Fruit fly (Drosophila melanogaster): ENCODE measurements around the gene CG3285.

CG3285 gene

DNA sequence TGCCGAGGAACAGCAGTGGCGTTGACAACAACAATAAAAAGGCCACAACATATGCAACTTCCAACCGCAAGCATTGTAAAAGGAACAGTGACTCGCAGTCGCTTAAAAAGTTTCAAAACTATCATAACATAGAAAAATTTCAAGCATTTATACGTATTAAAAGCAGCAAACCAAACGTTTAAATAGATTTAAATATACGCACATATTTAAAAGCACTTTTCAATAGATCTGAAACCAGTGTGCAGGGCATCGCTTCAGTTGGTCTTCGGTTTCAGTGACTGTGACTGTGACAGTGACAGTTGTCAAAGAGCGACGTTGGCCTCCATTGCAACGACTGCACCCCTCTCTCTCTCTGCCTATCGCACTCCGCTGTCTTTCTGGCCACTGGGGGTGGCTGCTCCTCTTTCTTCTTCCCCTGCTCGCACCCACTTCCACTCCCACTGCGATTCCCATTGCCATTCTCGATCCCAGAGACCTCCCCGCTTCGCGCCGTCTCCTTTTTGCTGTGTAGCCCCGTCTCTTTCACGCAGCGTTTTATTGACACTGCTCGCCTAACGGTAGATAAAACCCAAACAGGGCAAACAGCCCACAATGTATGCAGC is 17.5 kb downstream of the CG3285 start (continued):
- TF ChIP-seq CG17186 (GFP tag; optimal IDR thresholded peaks at IDR 0.05) = peak; percentile 80
- TF ChIP-seq CG8765 (GFP tag; IDR thresholded peaks at IDR 0.05) = no peak; the same call in 1 of the 2 replicates
- no peak for TF ChIP-seq CG7745 (tag; optimal IDR thresholded peaks at IDR 0.05)
- TF ChIP-seq CG3726 (GFP tag; IDR thresholded peaks at IDR 0.05) = peak; percentile 91
- peak; percentile 87 for TF ChIP-seq chm (GFP tag; IDR thresholded peaks at IDR 0.05)
- TF ChIP-seq bbx (GFP tag; IDR thresholded peaks at IDR 0.05; ENCODE audit: partially characterized antibody) = 0 out of 2 replicates have a peak, but pooled peaks have one; percentile 32
- TF ChIP-seq CoRest (tag; optimal IDR thresholded peaks at IDR 0.05) = peak; percentile 59
- peak; percentile 10 for TF ChIP-seq CG18011 (GFP tag; optimal IDR thresholded peaks at IDR 0.05)
- no peak for TF ChIP-seq Ravus (GFP tag; IDR thresholded peaks at IDR 0.05)
- peak; percentile 49; the same call in 1 of the 3 replicates for TF ChIP-seq so (GFP tag; IDR thresholded peaks at IDR 0.05)
- TF ChIP-seq CTCF (GFP tag; optimal IDR thresholded peaks at IDR 0.05) = peak; percentile 46
- peak; percentile 62 for TF ChIP-seq Antp (GFP tag; optimal IDR thresholded peaks at IDR 0.05)
- peak; percentile 83 for TF ChIP-seq CG17361 (GFP tag; IDR thresholded peaks at IDR 0.05)
- TF ChIP-seq CG14014 (GFP tag; IDR thresholded peaks at IDR 0.05) = peak; percentile 73; the same call in 1 of the 2 replicates
- no peak for TF ChIP-seq Adf1 (GFP tag; IDR thresholded peaks at IDR 0.05)
- TF ChIP-seq Nf-YC (tag; optimal IDR thresholded peaks at IDR 0.05) = no peak
- no peak for TF ChIP-seq pho (GFP tag; optimal IDR thresholded peaks at IDR 0.05)
- no peak for TF ChIP-seq CG30020 (tag; optimal IDR thresholded peaks at IDR 0.05)
- TF ChIP-seq Asciz (GFP tag; optimal IDR thresholded peaks at IDR 0.05) = peak; percentile 92
- TF ChIP-seq C15 (GFP tag; IDR thresholded peaks at IDR 0.05) = peak; percentile 57; the same call in 1 of the 3 replicates
- no peak for TF ChIP-seq wek (GFP tag; optimal IDR thresholded peaks at IDR 0.05)
- TF ChIP-seq wdn (GFP tag; IDR thresholded peaks at IDR 0.05) = peak; percentile 47; the same call in 1 of the 2 replicates
- TF ChIP-seq Opbp (GFP tag; IDR thresholded peaks at IDR 0.05; ENCODE audit: partially characterized antibody) = no peak
- TF ChIP-seq Sin3A (optimal IDR thresholded peaks at IDR 0.05) = no peak
- no peak for TF ChIP-seq chinmo (GFP tag; IDR thresholded peaks at IDR 0.05; ENCODE audit: partially characterized antibody)
- TF ChIP-seq Hr78 (GFP tag; optimal IDR thresholded peaks at IDR 0.05) = no peak
- peak; percentile 23; the same call in 1 of the 2 replicates for TF ChIP-seq klu (GFP tag; IDR thresholded peaks at IDR 0.05)
- TF ChIP-seq CG16813 (GFP tag; IDR thresholded peaks at IDR 0.05; ENCODE audit: partially characterized antibody) = no peak
- TF ChIP-seq CG2199 (GFP tag; IDR thresholded peaks at IDR 0.05) = peak; percentile 79; the same call in 2 of the 3 replicates
- no peak for TF ChIP-seq CG4328 (GFP tag; optimal IDR thresholded peaks at IDR 0.05)
- no peak for TF ChIP-seq CG15073 (GFP tag; optimal IDR thresholded peaks at IDR 0.05)
- no peak for TF ChIP-seq Dfd (GFP tag; optimal IDR thresholded peaks at IDR 0.05)
- TF ChIP-seq CG2889 (GFP tag; IDR thresholded peaks at IDR 0.05) = peak; percentile 72; the same call in 1 of the 3 replicates
- no peak for TF ChIP-seq psq (GFP tag; optimal IDR thresholded peaks at IDR 0.05)
- peak; percentile 85 for TF ChIP-seq CG1529 (GFP tag; optimal IDR thresholded peaks at IDR 0.05)
- TF ChIP-seq pita (GFP tag; optimal IDR thresholded peaks at IDR 0.05) = no peak
- TF ChIP-seq corto (GFP tag; optimal IDR thresholded peaks at IDR 0.05) = peak; percentile 42
- TF ChIP-seq repo (GFP tag; optimal IDR thresholded peaks at IDR 0.05) = peak; percentile 57
- peak; percentile 79 for TF ChIP-seq danr (GFP tag; IDR thresholded peaks at IDR 0.05)
- TF ChIP-seq CG6683 (GFP tag; optimal IDR thresholded peaks at IDR 0.05) = peak; percentile 24
- peak; percentile 75 for TF ChIP-seq CG43689 (GFP tag; IDR thresholded peaks at IDR 0.05)
- no peak for TF ChIP-seq gsb (GFP tag; IDR thresholded peaks at IDR 0.05)
- peak; percentile 82 for TF ChIP-seq Oli (tag; optimal IDR thresholded peaks at IDR 0.05)
- TF ChIP-seq zf30C (GFP tag; optimal IDR thresholded peaks at IDR 0.05) = no peak
- TF ChIP-seq sens-2 (GFP tag; IDR thresholded peaks at IDR 0.05) = peak; percentile 91
- TF ChIP-seq HLH54F (GFP tag; optimal IDR thresholded peaks at IDR 0.05) = peak; percentile 18
- no peak for TF ChIP-seq gfzf (GFP tag; optimal IDR thresholded peaks at IDR 0.05)
- TF ChIP-seq nmo (GFP tag; optimal IDR thresholded peaks at IDR 0.05) = peak; percentile 85
- TF ChIP-seq hb (GFP tag; IDR thresholded peaks at IDR 0.05; ENCODE audit: partially characterized antibody) = peak; percentile 55; the same call in 2 of the 3 replicates
- peak; percentile 92 for TF ChIP-seq CG1024 (GFP tag; IDR thresholded peaks at IDR 0.05)

All from whole organism, embryonic.